Fruit fly (Drosophila melanogaster) whole organism, embryonic: Measurements from ENCODE around the gene CG5850.

ENCODE experiments used
- ATbp ChIP-seq: fragments of 200-800 bp; sonication (Bioruptor generic); optimal IDR thresholded peaks from 2 replicates; lab custom pipeline; 2017; ENCODE audit warnings: missing biosample characterization, mild to moderate bottlenecking, missing genetic modification characterization, missing genetic modification reagents
- CG11247 ChIP-seq: fragments of 200-800 bp; sonication (Bioruptor generic); IDR thresholded peaks from 2 replicates; pipeline ENCODE4 v1.3.6; 2022; ENCODE audit warnings: missing biosample characterization, missing genetic modification characterization
- CG11504 ChIP-seq: fragments of 200-800 bp; sonication (Bioruptor generic); optimal IDR thresholded peaks from 3 replicates; lab custom pipeline; 2019; ENCODE audit warnings: missing biosample characterization, mild to moderate bottlenecking, missing genetic modification characterization, moderate library complexity
- CG12071 ChIP-seq: fragments of 200-800 bp; sonication (Bioruptor generic); optimal IDR thresholded peaks from 3 replicates; lab custom pipeline; 2018; ENCODE audit warnings: missing biosample characterization, mild to moderate bottlenecking, missing genetic modification characterization
- CG14965 ChIP-seq: fragments of 200-800 bp; sonication (Bioruptor generic); optimal IDR thresholded peaks from 2 replicates; lab custom pipeline; 2016; ENCODE audit warnings: missing biosample characterization, missing genetic modification characterization, borderline replicate concordance
- CG15073 ChIP-seq: fragments of 200-800 bp; sonication (Bioruptor generic); optimal IDR thresholded peaks from 2 replicates; lab custom pipeline; 2016; ENCODE audit warnings: missing biosample characterization, missing genetic modification characterization
- CG17359 ChIP-seq: fragments of 200-800 bp; sonication (Bioruptor generic); optimal IDR thresholded peaks from 3 replicates; lab custom pipeline; 2018; ENCODE audit warnings: missing biosample characterization, mild to moderate bottlenecking, missing genetic modification characterization, moderate library complexity
- CG17802 ChIP-seq: fragments of 200-800 bp; sonication (Bioruptor generic); optimal IDR thresholded peaks from 2 replicates; lab custom pipeline; 2018; ENCODE audit warnings: missing biosample characterization, mild to moderate bottlenecking, missing genetic modification characterization, moderate library complexity
- CG18011 ChIP-seq: fragments of 200-800 bp; sonication (Bioruptor generic); optimal IDR thresholded peaks from 2 replicates; lab custom pipeline; 2017; ENCODE audit warnings: missing biosample characterization, missing genetic modification characterization, mild to moderate bottlenecking, moderate library complexity, missing genotype
- CG2116 ChIP-seq: fragments of 200-800 bp; sonication (Bioruptor generic); optimal IDR thresholded peaks from 3 replicates; lab custom pipeline; 2018; ENCODE audit warnings: missing biosample characterization, mild to moderate bottlenecking, missing genetic modification characterization
- CG2678 ChIP-seq: fragments of 200-800 bp; sonication (Bioruptor generic); optimal IDR thresholded peaks from 3 replicates; lab custom pipeline; 2019; ENCODE audit warnings: missing biosample characterization, mild to moderate bottlenecking, missing genetic modification characterization, moderate library complexity
- CG33557 ChIP-seq: fragments of 200-800 bp; sonication (Bioruptor generic); optimal IDR thresholded peaks from 2 replicates; lab custom pipeline; 2019; ENCODE audit warnings: missing biosample characterization, mild to moderate bottlenecking, missing genetic modification characterization, moderate library complexity
- CG42726 ChIP-seq: fragments of 200-800 bp; sonication (Bioruptor generic); IDR thresholded peaks from 2 replicates; pipeline ENCODE4 v1.3.6; 2022; ENCODE audit warnings: missing biosample characterization, missing genetic modification characterization; ENCODE audit not compliant: partially characterized antibody
- CG4328 ChIP-seq: fragments of 200-800 bp; sonication (Bioruptor generic); optimal IDR thresholded peaks from 3 replicates; lab custom pipeline; 2017; ENCODE audit warnings: missing biosample characterization, missing genetic modification reagents, missing genetic modification characterization
- CG4854 ChIP-seq: fragments of 200-800 bp; sonication (Bioruptor generic); optimal IDR thresholded peaks from 2 replicates; lab custom pipeline; 2016; ENCODE audit warnings: missing biosample characterization, missing genetic modification characterization, inconsistent platforms
- CG6654 ChIP-seq: fragments of 200-800 bp; sonication (Bioruptor generic); optimal IDR thresholded peaks from 2 replicates; lab custom pipeline; 2017; ENCODE audit warnings: missing biosample characterization, mild to moderate bottlenecking, missing genetic modification characterization
- CG8281 ChIP-seq: fragments of 200-800 bp; sonication (Bioruptor generic); optimal IDR thresholded peaks from 2 replicates; lab custom pipeline; 2018; ENCODE audit warnings: missing biosample characterization, mild to moderate bottlenecking, missing genetic modification characterization, moderate library complexity
- CG8388 ChIP-seq: fragments of 200-800 bp; sonication (Bioruptor generic); optimal IDR thresholded peaks from 2 replicates; lab custom pipeline; 2019; ENCODE audit warnings: missing biosample characterization, mild to moderate bottlenecking, missing genetic modification characterization, moderate library complexity
- CG9215 ChIP-seq: fragments of 200-800 bp; sonication (Bioruptor generic); IDR thresholded peaks from 2 replicates; pipeline ENCODE4 v1.3.6; 2022; ENCODE audit warnings: missing biosample characterization, missing genetic modification characterization
- CG9817 ChIP-seq: fragments of 200-800 bp; sonication (Bioruptor generic); optimal IDR thresholded peaks from 2 replicates; lab custom pipeline; 2018; ENCODE audit warnings: missing biosample characterization, mild to moderate bottlenecking, missing genetic modification characterization, moderate library complexity
- CrebB ChIP-seq: fragments of 200-800 bp; sonication (Bioruptor generic); optimal IDR thresholded peaks from 3 replicates; lab custom pipeline; 2018; ENCODE audit warnings: missing biosample characterization, mild to moderate bottlenecking, missing genetic modification characterization
- Dp ChIP-seq: fragments of 200-800 bp; sonication (Bioruptor generic); optimal IDR thresholded peaks from 2 replicates; lab custom pipeline; 2018; ENCODE audit warnings: missing biosample characterization, mild to moderate bottlenecking, missing genetic modification characterization, moderate library complexity
- Eip74EF ChIP-seq, 2 experiments: fragments of 200-800 bp in 1 of 2; fragments of >200 bp in 1 of 2; sonication (Bioruptor generic) in 1 of 2; optimal IDR thresholded peaks; 2 replicates each; lab custom pipeline; 2017 to 2019; ENCODE audit warnings: missing biosample characterization in 2 of 2, missing genetic modification characterization in 2 of 2, mild to moderate bottlenecking in 1 of 2, moderate library complexity in 1 of 2
- Ets65A ChIP-seq: fragments of 200-800 bp; sonication (Bioruptor generic); peaks from one replicate; lab custom pipeline; 2016; ENCODE audit warnings: missing biosample characterization, missing genetic modification characterization
- Fer1 ChIP-seq: fragments of 200-800 bp; sonication (Bioruptor generic); optimal IDR thresholded peaks from 2 replicates; lab custom pipeline; 2017; ENCODE audit warnings: missing biosample characterization, mild to moderate bottlenecking, missing genetic modification characterization
- HLH4C ChIP-seq: fragments of 200-800 bp; sonication (Bioruptor generic); IDR thresholded peaks from 3 replicates; pipeline ENCODE4 v1.3.6; 2022; ENCODE audit warnings: missing biosample characterization, missing genetic modification characterization; ENCODE audit not compliant: partially characterized antibody
- Hand ChIP-seq: fragments of 200-800 bp; sonication (Bioruptor generic); optimal IDR thresholded peaks from 2 replicates; lab custom pipeline; 2017; ENCODE audit warnings: mild to moderate bottlenecking, missing biosample characterization, missing genetic modification reagents, missing genetic modification characterization
- HmgZ ChIP-seq: fragments of 200-800 bp; sonication (Bioruptor generic); optimal IDR thresholded peaks from 2 replicates; lab custom pipeline; 2018; ENCODE audit warnings: missing biosample characterization, mild to moderate bottlenecking, missing genetic modification characterization
- Hr3 ChIP-seq: fragments of 200-800 bp; sonication (Bioruptor generic); optimal IDR thresholded peaks from 3 replicates; lab custom pipeline; 2016; ENCODE audit warnings: missing biosample characterization, missing genetic modification characterization
- Mes4 ChIP-seq: fragments of 200-800 bp; sonication (Bioruptor generic); optimal IDR thresholded peaks from 2 replicates; lab custom pipeline; 2016; ENCODE audit warnings: missing biosample characterization, missing genetic modification characterization
- Poxn ChIP-seq: fragments of 200-800 bp; sonication (Bioruptor generic); IDR thresholded peaks from 2 replicates; pipeline ENCODE4 v1.3.6; 2022; ENCODE audit warnings: missing biosample characterization, missing genetic modification characterization
- TFAM ChIP-seq: fragments of 200-800 bp; sonication (Bioruptor generic); optimal IDR thresholded peaks from 2 replicates; lab custom pipeline; 2017; ENCODE audit warnings: missing biosample characterization, missing genetic modification characterization, inconsistent platforms
- abd-A ChIP-seq: fragments of 200-800 bp; sonication (Bioruptor generic); optimal IDR thresholded peaks from 3 replicates; lab custom pipeline; 2019; ENCODE audit warnings: missing biosample characterization, mild to moderate bottlenecking, missing genetic modification characterization, moderate library complexity
- croc ChIP-seq: fragments of 200-800 bp; sonication (Bioruptor generic); conservative IDR thresholded peaks from 3 replicates; pipeline ENCODE4 v1.3.6; 2022; ENCODE audit warnings: missing biosample characterization, missing genetic modification characterization
- dimm ChIP-seq: fragments of 200-800 bp; sonication (Bioruptor generic); IDR thresholded peaks from 2 replicates; pipeline ENCODE4 v1.3.6; 2022; ENCODE audit warnings: missing biosample characterization, missing genetic modification characterization
- dysf ChIP-seq: fragments of 200-800 bp; sonication (Bioruptor generic); IDR thresholded peaks from 3 replicates; pipeline ENCODE4 v1.3.6; 2022; ENCODE audit warnings: missing biosample characterization, missing genetic modification characterization
- fu2 ChIP-seq: fragments of 200-800 bp; sonication (Bioruptor generic); optimal IDR thresholded peaks from 2 replicates; lab custom pipeline; 2016; ENCODE audit warnings: missing biosample characterization, missing genetic modification characterization
- her ChIP-seq: fragments of 200-800 bp; sonication (Bioruptor generic); optimal IDR thresholded peaks from 2 replicates; lab custom pipeline; 2016; ENCODE audit warnings: missing biosample characterization, missing genetic modification characterization
- hth ChIP-seq: fragments of >200 bp; optimal IDR thresholded peaks from 2 replicates; lab custom pipeline; 2017; ENCODE audit warnings: inconsistent platforms
- ind ChIP-seq: fragments of 200-800 bp; sonication (Bioruptor generic); optimal IDR thresholded peaks from 3 replicates; lab custom pipeline; 2016; ENCODE audit warnings: missing biosample characterization, missing genetic modification characterization
- kni ChIP-seq: fragments of 200-800 bp; sonication (Bioruptor generic); optimal IDR thresholded peaks from 3 replicates; lab custom pipeline; 2017; ENCODE audit warnings: mild to moderate bottlenecking, missing biosample characterization, missing genetic modification reagents, missing genetic modification characterization
- rib ChIP-seq: fragments of 200-800 bp; sonication (Bioruptor generic); IDR thresholded peaks from 2 replicates; pipeline ENCODE4 v1.3.6; 2022; ENCODE audit warnings: missing biosample characterization, missing genetic modification characterization
- row ChIP-seq: fragments of 200-800 bp; sonication (Bioruptor generic); IDR thresholded peaks from 3 replicates; pipeline ENCODE4 v1.3.6; 2022; ENCODE audit warnings: missing biosample characterization, missing genetic modification characterization
- sc ChIP-seq, 3 experiments: fragments of >200 bp in 2 of 3; fragments of 200-800 bp in 1 of 3; sonication (Bioruptor generic) in 1 of 3; optimal IDR thresholded peaks; 2 replicates in 2 of 3; 3 replicates in 1 of 3; lab custom pipeline; 2017; ENCODE audit warnings: mild to moderate bottlenecking in 1 of 3, missing biosample characterization in 1 of 3, missing genetic modification characterization in 1 of 3, missing genetic modification reagents in 1 of 3
- slou ChIP-seq: fragments of 200-800 bp; sonication (Bioruptor generic); optimal IDR thresholded peaks from 3 replicates; lab custom pipeline; 2016; ENCODE audit warnings: missing biosample characterization, missing genetic modification characterization
- stwl ChIP-seq: fragments of 200-800 bp; sonication (Bioruptor generic); optimal IDR thresholded peaks from 3 replicates; lab custom pipeline; 2018; ENCODE audit warnings: missing biosample characterization, mild to moderate bottlenecking, missing genetic modification characterization, moderate library complexity
- tio ChIP-seq: fragments of 200-800 bp; sonication (Bioruptor generic); optimal IDR thresholded peaks from 2 replicates; lab custom pipeline; 2017; ENCODE audit warnings: missing biosample characterization, missing genetic modification characterization, inconsistent platforms
- tna ChIP-seq: fragments of 200-800 bp; sonication (Bioruptor generic); IDR thresholded peaks from 2 replicates; pipeline ENCODE4 v1.3.6; 2022; ENCODE audit warnings: missing biosample characterization, missing genetic modification characterization; ENCODE audit not compliant: partially characterized antibody
- vfl ChIP-seq: fragments of 200-800 bp; sonication (Bioruptor generic); optimal IDR thresholded peaks from 2 replicates; lab custom pipeline; 2016; ENCODE audit warnings: missing biosample characterization, missing genetic modification characterization
- vnd ChIP-seq: fragments of 200-800 bp; sonication (Bioruptor generic); IDR thresholded peaks from 3 replicates; pipeline ENCODE4 v1.3.6; 2022; ENCODE audit warnings: missing biosample characterization, missing genetic modification characterization; ENCODE audit not compliant: partially characterized antibody

Gene CG5850

dm6 chr2L:10003593-10003992, 39.8 kb upstream of the CG5850 start, which contains the start of gene Ndf (continued):
- peak; percentile 62 for TF ChIP-seq Fer1 (GFP tag; lab: Kevin White, UChicago)
- TF ChIP-seq TFAM (GFP tag; lab: Kevin White, UChicago) = no peak
- no peak for TF ChIP-seq sc (optimal IDR thresholded peaks at IDR 0.05; lab: Kevin White, UChicago)
- no peak for TF ChIP-seq sc (GFP tag; optimal IDR thresholded peaks at IDR 0.05; lab: Kevin White, UChicago)
- peak; percentile 62 for TF ChIP-seq vnd
- TF ChIP-seq CG14965 = no peak
- no peak for TF ChIP-seq CG12071 (GFP tag; lab: Kevin White, UChicago)
- TF ChIP-seq ATbp (GFP tag; lab: Kevin White, UChicago) = no peak
- TF ChIP-seq CG8281 (tag; lab: Kevin White, UChicago) = no peak
- peak; percentile 79 for TF ChIP-seq HmgZ
- TF ChIP-seq Eip74EF (GFP tag; optimal IDR thresholded peaks at IDR 0.05; lab: Kevin White, UChicago) = no peak
- TF ChIP-seq CG18011 (GFP tag; lab: Kevin White, UChicago) = no peak
- peak; percentile 50 for TF ChIP-seq CG17802 (tag; lab: Kevin White, UChicago)
- TF ChIP-seq HLH4C (GFP tag; lab: Robert Waterston, UW) = peak; percentile 67
- no peak for TF ChIP-seq Hand (GFP tag; lab: Kevin White, UChicago)
- TF ChIP-seq CG15073 (GFP tag; lab: Kevin White, UChicago) = no peak
- peak; percentile 59 for TF ChIP-seq CG4328 (GFP tag; lab: Kevin White, UChicago)
- TF ChIP-seq Dp (GFP tag; lab: Kevin White, UChicago) = peak; percentile 48
- TF ChIP-seq CG2678 = peak; percentile 64
- TF ChIP-seq CG9215 (GFP tag; lab: Robert Waterston, UW) = peak; percentile 63
- TF ChIP-seq dimm (GFP tag; lab: Robert Waterston, UW) = peak; percentile 29; the same call in 1 of the 2 replicates
- peak; percentile 24 for TF ChIP-seq Mes4 (GFP tag; lab: Kevin White, UChicago)
- TF ChIP-seq stwl (tag; lab: Kevin White, UChicago) = peak; percentile 93
- TF ChIP-seq CG11504 = no peak
- no peak for TF ChIP-seq croc (GFP tag; lab: Robert Waterston, UW)
- no peak for TF ChIP-seq Poxn (GFP tag; lab: Robert Waterston, UW)
- peak; percentile 41 for TF ChIP-seq CG4854
- TF ChIP-seq CG6654 (GFP tag; lab: Kevin White, UChicago) = no peak
- peak; percentile 25 for TF ChIP-seq CG8388 (GFP tag; lab: Kevin White, UChicago)
- peak; percentile 70 for TF ChIP-seq CG9817 (tag; lab: Kevin White, UChicago)
- peak; percentile 70 for TF ChIP-seq CG11247 (GFP tag; lab: Robert Waterston, UW)
- no peak for TF ChIP-seq hth (lab: Kevin White, UChicago)
- peak; percentile 35 for TF ChIP-seq CG33557 (GFP tag; lab: Kevin White, UChicago)
- TF ChIP-seq dysf (GFP tag; lab: Robert Waterston, UW) = peak; percentile 67
- TF ChIP-seq ind (GFP tag; lab: Kevin White, UChicago) = peak; percentile 66
- TF ChIP-seq Ets65A (GFP tag; lab: Kevin White, UChicago) = peak; percentile 92
- TF ChIP-seq CG17359 = peak; percentile 63
- peak; percentile 45 for TF ChIP-seq Hr3 (GFP tag; lab: Kevin White, UChicago)
- TF ChIP-seq row (GFP tag; lab: Robert Waterston, UW) = peak; percentile 85
- TF ChIP-seq vfl = peak; percentile 70
- TF ChIP-seq slou = peak; percentile 20
- TF ChIP-seq kni (GFP tag; lab: Kevin White, UChicago) = peak; percentile 2
- TF ChIP-seq her (GFP tag; lab: Kevin White, UChicago) = peak; percentile 16
- no peak for TF ChIP-seq tio (GFP tag; lab: Kevin White, UChicago)
- no peak for TF ChIP-seq fu2 (GFP tag; lab: Kevin White, UChicago)
- peak; percentile 59 for TF ChIP-seq tna (GFP tag; lab: Robert Waterston, UW)
- no peak for TF ChIP-seq abd-A (tag; lab: Kevin White, UChicago)
- peak; percentile 89 for TF ChIP-seq CG42726 (GFP tag; lab: Robert Waterston, UW)
- TF ChIP-seq CG2116 (GFP tag; lab: Kevin White, UChicago) = peak; percentile 77
- no peak for TF ChIP-seq rib (GFP tag; lab: Robert Waterston, UW)
- TF ChIP-seq CrebB (tag; lab: Kevin White, UChicago) = peak; percentile 66
